Fruit fly (Drosophila melanogaster): Measurements from ENCODE around the gene CG12728.

DNA sequence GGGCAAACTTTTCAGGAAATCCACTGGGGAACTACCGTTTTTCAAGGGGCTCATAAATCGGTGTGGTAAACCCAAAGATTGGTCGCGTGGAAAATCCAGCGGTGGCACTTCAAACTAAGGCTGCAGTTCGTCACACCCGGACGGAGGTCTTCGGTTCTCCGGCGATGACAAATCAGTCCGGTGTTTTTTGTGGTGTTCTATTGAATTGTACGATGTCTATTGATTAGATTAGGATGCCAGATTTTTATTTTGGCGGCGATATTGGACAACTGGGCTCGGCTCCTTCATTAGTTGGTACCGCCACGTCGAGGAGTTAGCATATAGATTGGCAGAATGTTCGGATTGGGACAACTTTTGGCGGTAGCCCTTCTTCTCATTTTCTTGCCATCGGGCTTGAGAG is 9.9 kb downstream of the CG12728 start, which contains the start of gene CG6048:
- TF ChIP-seq usp (GFP tag; optimal IDR thresholded peaks at IDR 0.05) (no peak), Dll (optimal IDR thresholded peaks at IDR 0.05) (no peak), psq (optimal IDR thresholded peaks at IDR 0.05) (no peak)
